Fruit fly (Drosophila melanogaster) whole organism, wandering third instar larva: ENCODE data around the gene lsn.

Source experiments
- Abd-B ChIP-seq: fragments of >200 bp; optimal IDR thresholded peaks from 2 replicates; lab custom pipeline; 2017; ENCODE audit warnings: missing biosample characterization, missing genetic modification characterization
- CG32264 ChIP-seq: fragments of 200-800 bp; sonication (Bioruptor generic); optimal IDR thresholded peaks from 2 replicates; lab custom pipeline; 2016; ENCODE audit warnings: missing biosample characterization, missing genetic modification characterization
- CG9705 ChIP-seq: fragments of 200-800 bp; sonication (Bioruptor generic); optimal IDR thresholded peaks from 2 replicates; lab custom pipeline; 2018; ENCODE audit warnings: missing biosample characterization, mild to moderate bottlenecking, missing genetic modification characterization
- CrebA ChIP-seq: fragments of 200-800 bp; sonication (Bioruptor generic); optimal IDR thresholded peaks from 2 replicates; lab custom pipeline; 2016; ENCODE audit warnings: missing biosample characterization, mild to moderate bottlenecking, missing genetic modification characterization, borderline replicate concordance
- Dfd ChIP-seq: fragments of >200 bp; optimal IDR thresholded peaks from 2 replicates; lab custom pipeline; 2017; ENCODE audit warnings: missing biosample characterization, missing genetic modification characterization
- Dif ChIP-seq: fragments of 200-275, 200-300 bp; sonication (Bioruptor generic); optimal IDR thresholded peaks from 2 replicates; lab custom pipeline; 2018; ENCODE audit warnings: missing biosample characterization, missing genetic modification characterization; ENCODE audit not compliant: partially characterized antibody
- GATAd ChIP-seq: sonication (Bioruptor generic); optimal IDR thresholded peaks from 2 replicates; lab custom pipeline; 2016; ENCODE audit warnings: missing biosample characterization, missing genetic modification characterization
- HLH106 ChIP-seq: fragments of 200-800 bp; optimal IDR thresholded peaks from 3 replicates; lab custom pipeline; 2019; ENCODE audit warnings: missing biosample characterization, mild to moderate bottlenecking, missing genetic modification characterization, moderate library complexity
- Hnf4 ChIP-seq: fragments of 200-800 bp; sonication (Bioruptor generic); optimal IDR thresholded peaks from 2 replicates; lab custom pipeline; 2016; ENCODE audit warnings: missing biosample characterization, mild to moderate bottlenecking, missing genetic modification characterization
- Hr78 ChIP-seq: fragments of >200 bp; optimal IDR thresholded peaks from 2 replicates; lab custom pipeline; 2017; ENCODE audit warnings: missing biosample characterization, missing genetic modification characterization
- Hr83 ChIP-seq: fragments of 200-300 bp; sonication (Bioruptor generic); optimal IDR thresholded peaks from 2 replicates; lab custom pipeline; 2016; ENCODE audit warnings: missing biosample characterization, mild to moderate bottlenecking, missing genetic modification characterization, moderate library complexity; ENCODE audit not compliant: poor library complexity, severe bottlenecking
- Jra ChIP-seq: sonication (Bioruptor generic); optimal IDR thresholded peaks from 2 replicates; lab custom pipeline; 2016; ENCODE audit warnings: missing biosample characterization, missing genetic modification characterization
- Mio ChIP-seq: sonication (Bioruptor generic); optimal IDR thresholded peaks from 2 replicates; lab custom pipeline; 2016; ENCODE audit warnings: missing biosample characterization, missing genetic modification characterization
- Myc ChIP-seq: fragments of >200 bp; optimal IDR thresholded peaks from 2 replicates; lab custom pipeline; 2017
- N ChIP-seq: fragments of >200 bp; optimal IDR thresholded peaks from 2 replicates; lab custom pipeline; 2018; ENCODE audit warnings: missing biosample characterization, missing external identifiers, missing genetic modification characterization
- OdsH ChIP-seq: fragments of 200-800 bp; sonication (Bioruptor generic); optimal IDR thresholded peaks from 2 replicates; lab custom pipeline; 2016; ENCODE audit warnings: missing biosample characterization, mild to moderate bottlenecking, missing genetic modification characterization
- Rel ChIP-seq, 2 experiments: fragments of 200-800 bp; sonication (Bioruptor generic) in 1 of 2; optimal IDR thresholded peaks; 2 replicates in 1 of 2; 3 replicates in 1 of 2; lab custom pipeline; 2016 to 2019; ENCODE audit warnings: mild to moderate bottlenecking in 2 of 2, missing biosample characterization in 2 of 2, missing genetic modification characterization in 2 of 2, moderate library complexity in 1 of 2
- Sp1 ChIP-seq: fragments of 200-800 bp; sonication (Bioruptor generic); optimal IDR thresholded peaks from 3 replicates; lab custom pipeline; 2019; ENCODE audit warnings: missing biosample characterization, mild to moderate bottlenecking, missing genetic modification characterization, moderate library complexity
- Vsx2 ChIP-seq: fragments of 200-300, 225-300 bp; sonication (Bioruptor generic); optimal IDR thresholded peaks from 2 replicates; lab custom pipeline; 2018; ENCODE audit warnings: missing biosample characterization, missing genetic modification characterization; ENCODE audit not compliant: partially characterized antibody
- br ChIP-seq: fragments of 200-800 bp; sonication (Bioruptor generic); optimal IDR thresholded peaks from 2 replicates; lab custom pipeline; 2016; ENCODE audit warnings: missing biosample characterization, missing genetic modification characterization
- brk ChIP-seq: fragments of 200-800 bp; sonication (Bioruptor generic); optimal IDR thresholded peaks from 2 replicates; lab custom pipeline; 2016; ENCODE audit warnings: missing biosample characterization, mild to moderate bottlenecking, missing genetic modification characterization
- dl ChIP-seq, 2 experiments: fragments of 175-275, 200-275 bp in 1 of 2; fragments of 200-275 bp in 1 of 2; sonication (Bioruptor generic); optimal IDR thresholded peaks; lab custom pipeline; 2018; ENCODE audit warnings: mild to moderate bottlenecking in 2 of 2, missing biosample characterization in 2 of 2, missing genetic modification characterization in 2 of 2, moderate library complexity in 2 of 2; ENCODE audit not compliant: partially characterized antibody in 2 of 2, insufficient read depth in 1 of 2
- dmrt93B ChIP-seq: fragments of 200-800 bp; sonication (Bioruptor generic); optimal IDR thresholded peaks from 2 replicates; lab custom pipeline; 2018; ENCODE audit warnings: missing biosample characterization, mild to moderate bottlenecking, missing genetic modification characterization
- dsf ChIP-seq: sonication (Bioruptor generic); optimal IDR thresholded peaks from 2 replicates; lab custom pipeline; 2016; ENCODE audit warnings: missing biosample characterization, missing genetic modification characterization, borderline replicate concordance
- ey ChIP-seq: fragments of 200-800 bp; sonication (Bioruptor generic); optimal IDR thresholded peaks from 2 replicates; lab custom pipeline; 2016; ENCODE audit warnings: missing biosample characterization, missing genetic modification characterization
- foxo ChIP-seq, 2 experiments: fragments of 200-800 bp; sonication (Bioruptor generic); optimal IDR thresholded peaks; 2 replicates in 1 of 2; 3 replicates in 1 of 2; lab custom pipeline; 2016 to 2017; ENCODE audit warnings: missing biosample characterization in 2 of 2, missing genetic modification characterization in 2 of 2
- fru ChIP-seq: fragments of 200-800 bp; sonication (Bioruptor generic); optimal IDR thresholded peaks from 3 replicates; lab custom pipeline; 2016; ENCODE audit warnings: missing biosample characterization, mild to moderate bottlenecking, missing genetic modification characterization
- h ChIP-seq: fragments of 200-800 bp; sonication (Bioruptor generic); optimal IDR thresholded peaks from 3 replicates; lab custom pipeline; 2016; ENCODE audit warnings: missing biosample characterization, mild to moderate bottlenecking, missing genetic modification characterization
- jim ChIP-seq: fragments of 175-275, 200-325 bp; sonication (Bioruptor generic); optimal IDR thresholded peaks from 2 replicates; lab custom pipeline; 2016; ENCODE audit warnings: missing biosample characterization, mild to moderate bottlenecking, missing genetic modification characterization
- lola ChIP-seq: fragments of >200 bp; optimal IDR thresholded peaks from 2 replicates; lab custom pipeline; 2017; ENCODE audit warnings: missing biosample characterization, missing genetic modification characterization
- pan ChIP-seq: fragments of >200 bp; optimal IDR thresholded peaks from 2 replicates; lab custom pipeline; 2017
- psq ChIP-seq: fragments of 200-800 bp; sonication (Bioruptor generic); optimal IDR thresholded peaks from 3 replicates; lab custom pipeline; 2017; ENCODE audit warnings: missing biosample characterization, mild to moderate bottlenecking, missing genetic modification characterization, moderate library complexity
- rgr ChIP-seq: fragments of 200-800 bp; sonication (Bioruptor generic); optimal IDR thresholded peaks from 3 replicates; lab custom pipeline; 2016; ENCODE audit warnings: missing biosample characterization, mild to moderate bottlenecking, missing genetic modification characterization
- sage ChIP-seq: fragments of 200-800 bp; sonication (Bioruptor generic); optimal IDR thresholded peaks from 2 replicates; lab custom pipeline; 2016; ENCODE audit warnings: missing biosample characterization, mild to moderate bottlenecking, missing genetic modification characterization
- sv ChIP-seq: fragments of 200-800 bp; sonication (Bioruptor generic); optimal IDR thresholded peaks from 3 replicates; lab custom pipeline; 2016; ENCODE audit warnings: missing biosample characterization, missing genetic modification characterization
- tai ChIP-seq: sonication (Bioruptor generic); optimal IDR thresholded peaks from 2 replicates; lab custom pipeline; 2016; ENCODE audit warnings: missing biosample characterization, missing genetic modification characterization
- usp ChIP-seq: fragments of >200 bp; optimal IDR thresholded peaks from 2 replicates; lab custom pipeline; 2017; ENCODE audit warnings: missing biosample characterization, missing genetic modification characterization
- woc ChIP-seq: sonication (Bioruptor generic); optimal IDR thresholded peaks from 2 replicates; lab custom pipeline; 2016; ENCODE audit warnings: missing biosample characterization, mild to moderate bottlenecking, missing genetic modification characterization

Gene lsn

dm6 chr3R:21848987-21849442, 16.0 kb upstream of the lsn start:
- TF ChIP-seq h (GFP tag; lab: Kevin White, UChicago) (peak; percentile 96), Abd-B (no peak), OdsH (GFP tag; lab: Kevin White, UChicago) (peak; percentile 97), Dif (GFP tag; lab: Kevin White, UChicago) (no peak), CrebA (GFP tag; lab: Kevin White, UChicago) (no peak), N (GFP tag; lab: Kevin White, UChicago) (no peak), CG9705 (GFP tag; lab: Kevin White, UChicago) (peak; percentile 91), tai (GFP tag; lab: Kevin White, UChicago) (peak; percentile 82), foxo (GFP tag; optimal IDR thresholded peaks at IDR 0.05; lab: Kevin White, UChicago) (peak; percentile 87 to 97), ey (GFP tag; lab: Kevin White, UChicago) (peak; percentile 95), rgr (GFP tag; lab: Kevin White, UChicago) (peak; percentile 94), Hr78 (GFP tag; lab: Kevin White, UChicago) (no peak), fru (GFP tag; lab: Kevin White, UChicago) (peak; percentile 98), brk (GFP tag; lab: Kevin White, UChicago) (peak; percentile 82), usp (GFP tag; lab: Kevin White, UChicago) (no peak), dmrt93B (GFP tag; lab: Kevin White, UChicago) (peak; percentile 95), dsf (GFP tag; lab: Kevin White, UChicago) (peak; percentile 71), sage (GFP tag; lab: Kevin White, UChicago) (peak; percentile 87), Rel (GFP tag; optimal IDR thresholded peaks at IDR 0.05; lab: Kevin White, UChicago) (peak; percentile 73), Rel (tag; optimal IDR thresholded peaks at IDR 0.05; lab: Kevin White, UChicago) (peak; percentile 74), woc (GFP tag; lab: Kevin White, UChicago) (peak; percentile 97), HLH106 (tag; lab: Kevin White, UChicago) (peak; percentile 95), Hr83 (GFP tag; lab: Kevin White, UChicago) (no peak), lola (GFP tag; lab: Kevin White, UChicago) (no peak), br (peak; percentile 95), dl (GFP tag; optimal IDR thresholded peaks at IDR 0.05; lab: Kevin White, UChicago; ENCODE audit: insufficient read depth in 1 of 2, partially characterized antibody in 2 of 2) (no peak), jim (GFP tag; lab: Kevin White, UChicago) (no peak), psq (peak; percentile 93), CG32264 (GFP tag; lab: Kevin White, UChicago) (peak; percentile 93), Dfd (GFP tag; lab: Kevin White, UChicago) (peak; percentile 87), Sp1 (GFP tag; lab: Kevin White, UChicago) (peak; percentile 96), Vsx2 (GFP tag; lab: Kevin White, UChicago) (no peak), Jra (peak; percentile 90), Mio (GFP tag; lab: Kevin White, UChicago) (no peak), GATAd (GFP tag; lab: Kevin White, UChicago) (no peak), Myc (lab: Kevin White, UChicago) (no peak), Hnf4 (GFP tag; lab: Kevin White, UChicago) (peak; percentile 89), sv (GFP tag; lab: Kevin White, UChicago) (peak; percentile 31), pan (lab: Kevin White, UChicago) (no peak)
- TF ChIP-seq, all 38 proteins: peak for 23

- TF ChIP-seq Rel (GFP tag; optimal IDR thresholded peaks at IDR 0.05; lab: Kevin White, UChicago), result no peak
- TF ChIP-seq Rel (tag; optimal IDR thresholded peaks at IDR 0.05; lab: Kevin White, UChicago), result peak; percentile 91
- no peak for TF ChIP-seq N (GFP tag; lab: Kevin White, UChicago)
- TF ChIP-seq brk (GFP tag; lab: Kevin White, UChicago), result no peak
- peak; percentile 3 for TF ChIP-seq HLH106 (tag; lab: Kevin White, UChicago)
- TF ChIP-seq OdsH (GFP tag; lab: Kevin White, UChicago), result peak; percentile 0
- TF ChIP-seq sv (GFP tag; lab: Kevin White, UChicago), result no peak
- peak; percentile 26 for TF ChIP-seq woc (GFP tag; lab: Kevin White, UChicago)
- TF ChIP-seq dsf (GFP tag; lab: Kevin White, UChicago), result no peak
- peak; percentile 26 for TF ChIP-seq psq
- TF ChIP-seq Vsx2 (GFP tag; lab: Kevin White, UChicago), result no peak
- no peak for TF ChIP-seq Jra
- TF ChIP-seq jim (GFP tag; lab: Kevin White, UChicago), result no peak
- peak; percentile 40 for TF ChIP-seq br
- no peak for TF ChIP-seq sage (GFP tag; lab: Kevin White, UChicago)
- no peak for TF ChIP-seq Myc (lab: Kevin White, UChicago)
- TF ChIP-seq h (GFP tag; lab: Kevin White, UChicago), result peak; percentile 51
- no peak for TF ChIP-seq Hr78 (GFP tag; lab: Kevin White, UChicago)
- no peak for TF ChIP-seq Dfd (GFP tag; lab: Kevin White, UChicago)
- no peak for TF ChIP-seq Mio (GFP tag; lab: Kevin White, UChicago)
- TF ChIP-seq pan (lab: Kevin White, UChicago), result no peak
- TF ChIP-seq CG9705 (GFP tag; lab: Kevin White, UChicago), result no peak
- TF ChIP-seq CG32264 (GFP tag; lab: Kevin White, UChicago), result no peak
- TF ChIP-seq rgr (GFP tag; lab: Kevin White, UChicago), result peak; percentile 20
- peak; percentile 29 for TF ChIP-seq fru (GFP tag; lab: Kevin White, UChicago)
- no peak for TF ChIP-seq CrebA (GFP tag; lab: Kevin White, UChicago)
- TF ChIP-seq ey (GFP tag; lab: Kevin White, UChicago), result peak; percentile 51
- peak in 1 of 2 experiments; percentile 23 for TF ChIP-seq foxo (GFP tag; optimal IDR thresholded peaks at IDR 0.05; lab: Kevin White, UChicago)
- no peak for TF ChIP-seq Dif (GFP tag; lab: Kevin White, UChicago)
- TF ChIP-seq Abd-B, result no peak
- TF ChIP-seq dl (GFP tag; optimal IDR thresholded peaks at IDR 0.05; lab: Kevin White, UChicago; ENCODE audit: insufficient read depth in 1 of 2, partially characterized antibody in 2 of 2), result no peak
- no peak for TF ChIP-seq GATAd (GFP tag; lab: Kevin White, UChicago)
- TF ChIP-seq dmrt93B (GFP tag; lab: Kevin White, UChicago), result peak; percentile 24
- TF ChIP-seq Sp1 (GFP tag; lab: Kevin White, UChicago), result no peak
- no peak for TF ChIP-seq tai (GFP tag; lab: Kevin White, UChicago)
- TF ChIP-seq lola (GFP tag; lab: Kevin White, UChicago), result no peak
- TF ChIP-seq Hnf4 (GFP tag; lab: Kevin White, UChicago), result no peak
- TF ChIP-seq Hr83 (GFP tag; lab: Kevin White, UChicago), result no peak
- TF ChIP-seq usp (GFP tag; lab: Kevin White, UChicago), result no peak
- TF ChIP-seq, all 38 proteins: peak for 12
Observed at dm6 chr3R:21849988-21850460, 14.9 kb upstream of the lsn start.
